Fruit fly (Drosophila melanogaster): ENCODE data around the gene CLIP-190.

Gene CLIP-190

dm6 chr2L:17378767-17379301 lies 5.7 kb upstream of the CLIP-190 start (continued):
- TF ChIP-seq gt (GFP tag; IDR thresholded peaks at IDR 0.05): peak; percentile 81; the same call in 1 of the 2 replicates
- peak; percentile 36; the same call in 1 of the 2 replicates for TF ChIP-seq crol (GFP tag; IDR thresholded peaks at IDR 0.05)
- peak; percentile 93 for TF ChIP-seq Xbp1 (GFP tag; optimal IDR thresholded peaks at IDR 0.05)
- peak; percentile 94 for TF ChIP-seq CG10979 (tag; optimal IDR thresholded peaks at IDR 0.05)
- TF ChIP-seq CG6683 (GFP tag; optimal IDR thresholded peaks at IDR 0.05): peak; percentile 94
- peak; percentile 91 for TF ChIP-seq CG12236 (GFP tag; optimal IDR thresholded peaks at IDR 0.05)
- no peak for TF ChIP-seq CG15479 (GFP tag; optimal IDR thresholded peaks at IDR 0.05)
- peak; percentile 95 for TF ChIP-seq CG6854 (GFP tag; optimal IDR thresholded peaks at IDR 0.05)
- TF ChIP-seq CG8388 (GFP tag; optimal IDR thresholded peaks at IDR 0.05): peak; percentile 92
- TF ChIP-seq CG16863 (GFP tag; optimal IDR thresholded peaks at IDR 0.05): peak; percentile 92
- TF ChIP-seq CG10267 (tag; optimal IDR thresholded peaks at IDR 0.05): peak; percentile 87
- TF ChIP-seq CG2129 (GFP tag; IDR thresholded peaks at IDR 0.05; ENCODE audit: partially characterized antibody): no peak
- TF ChIP-seq gcm2 (GFP tag; optimal IDR thresholded peaks at IDR 0.05): peak; percentile 90
- peak; percentile 89 for TF ChIP-seq Ada2b (GFP tag; IDR thresholded peaks at IDR 0.05)
- TF ChIP-seq CG17186 (GFP tag; optimal IDR thresholded peaks at IDR 0.05): peak; percentile 95
- peak in 1 of 3 experiments; percentile 93 for TF ChIP-seq lola (GFP tag; optimal IDR thresholded peaks at IDR 0.05)
- TF ChIP-seq CG3163 (GFP tag; optimal IDR thresholded peaks at IDR 0.05): peak; percentile 78
- TF ChIP-seq CG9215 (GFP tag; IDR thresholded peaks at IDR 0.05): peak; percentile 84
- TF ChIP-seq pan (optimal IDR thresholded peaks at IDR 0.05): no peak
- TF ChIP-seq pan (GFP tag; optimal IDR thresholded peaks at IDR 0.05 in 1 of 2, IDR thresholded peaks at IDR 0.05 in 1 of 2): peak in 1 of 2 experiments; percentile 97
- TF ChIP-seq C15 (GFP tag; IDR thresholded peaks at IDR 0.05): peak; percentile 69; the same call in 1 of the 3 replicates
- TF ChIP-seq ind (GFP tag; optimal IDR thresholded peaks at IDR 0.05): peak; percentile 91
- peak; percentile 95 for TF ChIP-seq CG13624 (GFP tag; optimal IDR thresholded peaks at IDR 0.05)
- TF ChIP-seq HLHmδ (GFP tag; optimal IDR thresholded peaks at IDR 0.05): peak; percentile 98
- no peak for TF ChIP-seq pita (GFP tag; optimal IDR thresholded peaks at IDR 0.05)
- peak; percentile 95 for TF ChIP-seq CG10543 (GFP tag; optimal IDR thresholded peaks at IDR 0.05)
- peak; percentile 93 for TF ChIP-seq lmd (GFP tag; IDR thresholded peaks at IDR 0.05)
- peak; percentile 93 for TF ChIP-seq CG11504 (tag; optimal IDR thresholded peaks at IDR 0.05)
- TF ChIP-seq insv (GFP tag; optimal IDR thresholded peaks at IDR 0.05): peak; percentile 33 to 82
- TF ChIP-seq Myb (GFP tag; optimal IDR thresholded peaks at IDR 0.05): peak; percentile 73
- peak; percentile 94 for TF ChIP-seq Hr3 (GFP tag; optimal IDR thresholded peaks at IDR 0.05)
- TF ChIP-seq CG6765 (GFP tag; optimal IDR thresholded peaks at IDR 0.05): peak; percentile 96
- peak; percentile 96 for TF ChIP-seq slou (GFP tag; optimal IDR thresholded peaks at IDR 0.05)
- peak; percentile 94 for TF ChIP-seq CG3847 (GFP tag; IDR thresholded peaks at IDR 0.05)
- TF ChIP-seq fd3F (GFP tag; optimal IDR thresholded peaks at IDR 0.05): peak; percentile 94
- TF ChIP-seq Hey (tag; optimal IDR thresholded peaks at IDR 0.05): peak; percentile 84
- peak; percentile 86 for TF ChIP-seq pfk (GFP tag; optimal IDR thresholded peaks at IDR 0.05)
- TF ChIP-seq CG14441 (GFP tag; IDR thresholded peaks at IDR 0.05): peak; percentile 95
- no peak for TF ChIP-seq Tbp (GFP tag; optimal IDR thresholded peaks at IDR 0.05)
- peak; percentile 83 for TF ChIP-seq Nf-YC (tag; optimal IDR thresholded peaks at IDR 0.05)
- peak; percentile 93; the same call in 2 of the 3 replicates for TF ChIP-seq CG2199 (GFP tag; IDR thresholded peaks at IDR 0.05)
- TF ChIP-seq org-1 (GFP tag; optimal IDR thresholded peaks at IDR 0.05): peak; percentile 91
- TF ChIP-seq trh (GFP tag; optimal IDR thresholded peaks at IDR 0.05): peak; percentile 99
- peak; percentile 92 to 95 for TF ChIP-seq chif (GFP tag; optimal IDR thresholded peaks at IDR 0.05)
- TF ChIP-seq CG3065 (GFP tag; optimal IDR thresholded peaks at IDR 0.05): peak; percentile 96
- TF ChIP-seq zen (tag; optimal IDR thresholded peaks at IDR 0.05): peak; percentile 98
- peak; percentile 93 for TF ChIP-seq Mrtf (GFP tag; IDR thresholded peaks at IDR 0.05)
- TF ChIP-seq Opbp (GFP tag; IDR thresholded peaks at IDR 0.05; ENCODE audit: partially characterized antibody): no peak
- TF ChIP-seq Optix (GFP tag; IDR thresholded peaks at IDR 0.05): peak; percentile 67; the same call in 1 of the 3 replicates
- peak; percentile 80 for TF ChIP-seq GATAe (GFP tag; conservative IDR thresholded peaks at IDR 0.05)
